Fruit fly (Drosophila melanogaster): Measurements from ENCODE around the gene Sry-delta.

Sry-delta gene

dm6 chr3R:30061154-30061482 lies 18.0 kb downstream of the Sry-delta start (continued):
- TF ChIP-seq wor (GFP tag; IDR thresholded peaks at IDR 0.05) (peak; percentile 84), CG6813 (GFP tag; optimal IDR thresholded peaks at IDR 0.05) (peak; percentile 82)

- TF ChIP-seq CG6813 (GFP tag; optimal IDR thresholded peaks at IDR 0.05): peak; percentile 50
- no peak for TF ChIP-seq Fer1 (GFP tag; optimal IDR thresholded peaks at IDR 0.05)
- TF ChIP-seq H2.0 (GFP tag; IDR thresholded peaks at IDR 0.05): no peak
- peak; percentile 73 for TF ChIP-seq Med (GFP tag)
- TF ChIP-seq Dip2 (GFP tag; IDR thresholded peaks at IDR 0.05): no peak
- no peak for TF ChIP-seq CG13424 (tag; optimal IDR thresholded peaks at IDR 0.05)
- TF ChIP-seq sens (GFP tag): peak; percentile 16
- TF ChIP-seq CG4730 (GFP tag; IDR thresholded peaks at IDR 0.05): no peak
- TF ChIP-seq CG9727 (GFP tag; optimal IDR thresholded peaks at IDR 0.05): no peak
- TF ChIP-seq Rx (GFP tag; IDR thresholded peaks at IDR 0.05): no peak
- peak; percentile 24 for TF ChIP-seq CG34376 (GFP tag; optimal IDR thresholded peaks at IDR 0.05)
- no peak for TF ChIP-seq CG8089 (GFP tag; optimal IDR thresholded peaks at IDR 0.05)
- TF ChIP-seq CG5180 (GFP tag; optimal IDR thresholded peaks at IDR 0.05): peak; percentile 28
- TF ChIP-seq Eip74EF (GFP tag; optimal IDR thresholded peaks at IDR 0.05): peak in 1 of 2 experiments; percentile 4
- 0 out of 2 replicates have a peak, but pooled peaks have one; percentile 31 for TF ChIP-seq sens-2 (GFP tag; IDR thresholded peaks at IDR 0.05)
Observed at dm6 chr3R:30061980-30062379, 18.8 kb downstream of the Sry-delta start.

dm6 chr3R:30062543-30062942 lies 19.4 kb downstream of the Sry-delta start:
- TF ChIP-seq CG17328 (GFP tag; IDR thresholded peaks at IDR 0.05) (0 out of 2 replicates have a peak, but pooled peaks have one; percentile 22), grn (GFP tag; optimal IDR thresholded peaks at IDR 0.05) (peak; percentile 31), Trl (optimal IDR thresholded peaks at IDR 0.05) (peak in 1 of 2 experiments; percentile 24), Trl (GFP tag; optimal IDR thresholded peaks at IDR 0.05) (no peak), lbe (GFP tag; optimal IDR thresholded peaks at IDR 0.05) (no peak), cad (GFP tag; optimal IDR thresholded peaks at IDR 0.05) (peak; percentile 18), CG7556 (GFP tag; optimal IDR thresholded peaks at IDR 0.05) (no peak), sug (tag; optimal IDR thresholded peaks at IDR 0.05) (peak; percentile 77), CG11398 (GFP tag; optimal IDR thresholded peaks at IDR 0.05) (no peak), CG13287 (GFP tag; IDR thresholded peaks at IDR 0.05; ENCODE audit: partially characterized antibody) (no peak), GATAe (GFP tag; conservative IDR thresholded peaks at IDR 0.05) (peak; percentile 94), CG10321 (GFP tag; IDR thresholded peaks at IDR 0.05) (peak; percentile 20; the same call in 1 of the 2 replicates), Rfx (GFP tag; IDR thresholded peaks at IDR 0.05) (peak; percentile 11; the same call in 1 of the 2 replicates), CG30403 (GFP tag; optimal IDR thresholded peaks at IDR 0.05) (no peak), mirr (GFP tag; optimal IDR thresholded peaks at IDR 0.05) (peak; percentile 79), CG18599 (GFP tag; optimal IDR thresholded peaks at IDR 0.05) (peak; percentile 43), ara (GFP tag; IDR thresholded peaks at IDR 0.05) (no peak), exex (tag; optimal IDR thresholded peaks at IDR 0.05) (peak; percentile 95), Oli (tag; optimal IDR thresholded peaks at IDR 0.05) (no peak), CG6683 (GFP tag; optimal IDR thresholded peaks at IDR 0.05) (no peak), ken (GFP tag; IDR thresholded peaks at IDR 0.05) (no peak), tna (GFP tag; IDR thresholded peaks at IDR 0.05; ENCODE audit: partially characterized antibody) (no peak), CG11093 (GFP tag; IDR thresholded peaks at IDR 0.05) (no peak), Doc2 (GFP tag; IDR thresholded peaks at IDR 0.05) (no peak), bcd (GFP tag; optimal IDR thresholded peaks at IDR 0.05) (no peak), caup (GFP tag; optimal IDR thresholded peaks at IDR 0.05; ENCODE audit: severe bottlenecking) (peak; percentile 1), Hey (tag; optimal IDR thresholded peaks at IDR 0.05) (peak; percentile 28), Xbp1 (GFP tag; optimal IDR thresholded peaks at IDR 0.05) (no peak), CG32532 (GFP tag; IDR thresholded peaks at IDR 0.05) (peak; percentile 23; the same call in 1 of the 2 replicates), dmrt11E (tag; optimal IDR thresholded peaks at IDR 0.05) (no peak), CG6854 (GFP tag; optimal IDR thresholded peaks at IDR 0.05) (peak; percentile 12), HmgZ (tag; optimal IDR thresholded peaks at IDR 0.05) (peak; percentile 24), ind (GFP tag; optimal IDR thresholded peaks at IDR 0.05) (no peak)
